Worm (Caenorhabditis elegans) whole organism, L1 larva: ENCODE results near the gene Y6G8.6.

ENCODE experiments used
- C16A3.4 ChIP-seq: fragments of 150-350 bp; optimal IDR thresholded peaks from 2 replicates; lab custom pipeline; 2014; ENCODE audit warnings: missing biosample characterization, missing genetic modification characterization
- C34B4.2 ChIP-seq: sonication (generic microtip); optimal IDR thresholded peaks from 2 replicates; lab custom pipeline; 2017; ENCODE audit warnings: mild to moderate bottlenecking, missing genetic modification characterization, missing compliant biosample characterization
- ama-1 ChIP-seq: fragments of 150-350 bp; optimal IDR thresholded peaks from 2 replicates; lab custom pipeline; 2014
- blmp-1 ChIP-seq: fragments of 150-350 bp; optimal IDR thresholded peaks from 2 replicates; lab custom pipeline; 2014; ENCODE audit warnings: missing biosample characterization, missing genetic modification characterization
- ceh-63 ChIP-seq: fragments of 200-800 bp; sonication (Bioruptor generic); optimal IDR thresholded peaks from 2 replicates; lab custom pipeline; 2018; ENCODE audit warnings: mild to moderate bottlenecking, missing genetic modification characterization, missing compliant biosample characterization
- ceh-88 ChIP-seq: fragments of 200-800 bp; sonication (Bioruptor generic); IDR thresholded peaks from 2 replicates; pipeline ENCODE4 v1.3.6; 2022; ENCODE audit warnings: missing genetic modification characterization, missing compliant biosample characterization
- efl-1 ChIP-seq, 4 experiments: fragments of 150-350 bp; optimal IDR thresholded peaks in 3 of 4; peaks in 1 of 4; 1 replicate in 1 of 4; 2 replicates in 3 of 4; lab custom pipeline; 2014; ENCODE audit warnings: missing biosample characterization in 2 of 4, missing genetic modification characterization in 2 of 4, missing genetic modification reagents in 2 of 4
- egl-13 ChIP-seq: sonication (generic microtip); optimal IDR thresholded peaks from 2 replicates; lab custom pipeline; 2016; ENCODE audit warnings: missing genotype, missing genetic modification reagents, missing genetic modification characterization, missing compliant biosample characterization
- elt-2 ChIP-seq: sonication (generic microtip); optimal IDR thresholded peaks from 2 replicates; lab custom pipeline; 2016; ENCODE audit warnings: missing genetic modification characterization, mild to moderate bottlenecking, inconsistent platforms, missing compliant biosample characterization, missing genetic modification reagents
- ets-5 ChIP-seq: fragments of 200-800 bp; sonication (Bioruptor generic); IDR thresholded peaks from 2 replicates; pipeline ENCODE4 v1.3.6; 2022; ENCODE audit warnings: missing genetic modification characterization, missing compliant biosample characterization
- fkh-10 ChIP-seq: sonication (generic microtip); optimal IDR thresholded peaks from 2 replicates; lab custom pipeline; 2017; ENCODE audit warnings: missing biosample characterization, missing genetic modification reagents, missing genetic modification characterization
- fkh-4 ChIP-seq: sonication (generic microtip); optimal IDR thresholded peaks from 2 replicates; lab custom pipeline; 2016; ENCODE audit warnings: missing compliant biosample characterization, missing genetic modification characterization, borderline replicate concordance
- fos-1 ChIP-seq: fragments of 150-350 bp; optimal IDR thresholded peaks from 2 replicates; lab custom pipeline; 2014; ENCODE audit warnings: missing biosample characterization, missing genetic modification characterization
- hlh-4 ChIP-seq: sonication (generic microtip); optimal IDR thresholded peaks from 2 replicates; lab custom pipeline; 2016; ENCODE audit warnings: mild to moderate bottlenecking, missing genetic modification characterization, missing compliant biosample characterization
- hpl-2 ChIP-seq: fragments of 150-350 bp; optimal IDR thresholded peaks from 2 replicates; lab custom pipeline; 2014; ENCODE audit warnings: missing biosample characterization, missing genetic modification reagents, missing genetic modification characterization
- irx-1 ChIP-seq: sonication (generic microtip); optimal IDR thresholded peaks from 2 replicates; lab custom pipeline; 2016; ENCODE audit warnings: missing genetic modification characterization, missing compliant biosample characterization
- isw-1 ChIP-seq: fragments of 200-800 bp; sonication (Bioruptor generic); IDR thresholded peaks from 2 replicates; pipeline ENCODE4 v1.3.6; 2022; ENCODE audit warnings: missing genetic modification characterization, missing compliant biosample characterization
- jun-1 ChIP-seq: fragments of 150-350 bp; optimal IDR thresholded peaks from 2 replicates; lab custom pipeline; 2014; ENCODE audit warnings: missing biosample characterization, missing genetic modification reagents, missing genetic modification characterization
- lin-35 ChIP-seq, 2 experiments: fragments of 150-350 bp; optimal IDR thresholded peaks; 2 replicates each; lab custom pipeline; 2014; ENCODE audit warnings: missing biosample characterization in 2 of 2, missing genetic modification characterization in 2 of 2, missing genetic modification reagents in 2 of 2
- lin-39 ChIP-seq: fragments of 150-350 bp; optimal IDR thresholded peaks from 2 replicates; lab custom pipeline; 2014; ENCODE audit warnings: missing biosample characterization, missing genetic modification reagents, missing genetic modification characterization
- lir-3 ChIP-seq: sonication (generic microtip); optimal IDR thresholded peaks from 2 replicates; lab custom pipeline; 2016; ENCODE audit warnings: mild to moderate bottlenecking, missing genetic modification characterization, moderate library complexity, missing compliant biosample characterization; ENCODE audit not compliant: poor library complexity
- mab-9 ChIP-seq: fragments of 200-800 bp; sonication (Bioruptor generic); IDR thresholded peaks from 2 replicates; pipeline ENCODE4 v1.3.6; 2022; ENCODE audit warnings: missing genetic modification reagents, missing genetic modification characterization, missing compliant biosample characterization
- mdl-1 ChIP-seq, 2 experiments: fragments of 150-350 bp; optimal IDR thresholded peaks; 2 replicates each; lab custom pipeline; 2014 to 2017; ENCODE audit warnings: missing biosample characterization in 2 of 2, missing genetic modification characterization in 2 of 2, inconsistent platforms in 1 of 2
- mef-2 ChIP-seq: fragments of 150-350 bp; optimal IDR thresholded peaks from 2 replicates; lab custom pipeline; 2014; ENCODE audit warnings: missing biosample characterization, missing genetic modification characterization
- mep-1 ChIP-seq: fragments of 150-350 bp; optimal IDR thresholded peaks from 2 replicates; lab custom pipeline; 2014; ENCODE audit warnings: missing biosample characterization, missing genetic modification characterization
- nhr-12 ChIP-seq: sonication (generic microtip); optimal IDR thresholded peaks from 2 replicates; lab custom pipeline; 2017; ENCODE audit warnings: missing biosample characterization, missing genetic modification characterization
- nhr-19 ChIP-seq: fragments of 200-800 bp; sonication (Bioruptor generic); conservative IDR thresholded peaks from 2 replicates; pipeline ENCODE4 v1.3.6; 2022; ENCODE audit warnings: missing genetic modification characterization, missing compliant biosample characterization
- nhr-20 ChIP-seq: sonication (generic microtip); optimal IDR thresholded peaks from 2 replicates; lab custom pipeline; 2016; ENCODE audit warnings: mild to moderate bottlenecking, missing genetic modification characterization, missing compliant biosample characterization
- nhr-47 ChIP-seq: sonication (generic microtip); optimal IDR thresholded peaks from 2 replicates; lab custom pipeline; 2016; ENCODE audit warnings: mild to moderate bottlenecking, missing genetic modification characterization, moderate library complexity, missing compliant biosample characterization
- nhr-71 ChIP-seq: sonication (generic microtip); optimal IDR thresholded peaks from 2 replicates; lab custom pipeline; 2016; ENCODE audit warnings: mild to moderate bottlenecking, missing genetic modification characterization, moderate library complexity, missing compliant biosample characterization
- nhr-76 ChIP-seq: sonication (generic microtip); optimal IDR thresholded peaks from 2 replicates; lab custom pipeline; 2017; ENCODE audit warnings: missing biosample characterization, missing genetic modification characterization
- nhr-84 ChIP-seq: sonication (generic microtip); optimal IDR thresholded peaks from 2 replicates; lab custom pipeline; 2017; ENCODE audit warnings: missing biosample characterization, missing genetic modification characterization
- nhr-85 ChIP-seq: sonication (generic microtip); peaks from one replicate; lab custom pipeline; 2016; ENCODE audit warnings: missing genetic modification characterization, inconsistent platforms, missing compliant biosample characterization
- nhr-90 ChIP-seq: sonication (generic microtip); optimal IDR thresholded peaks from 2 replicates; lab custom pipeline; 2016; ENCODE audit warnings: mild to moderate bottlenecking, missing genetic modification characterization, missing compliant biosample characterization; ENCODE audit not compliant: poor library complexity
- pax-3 ChIP-seq: fragments of 200-800 bp; sonication (Bioruptor generic); optimal IDR thresholded peaks from 2 replicates; lab custom pipeline; 2018; ENCODE audit warnings: mild to moderate bottlenecking, missing genetic modification characterization, moderate library complexity, missing compliant biosample characterization
- pqm-1 ChIP-seq: sonication (generic microtip); optimal IDR thresholded peaks from 3 replicates; lab custom pipeline; 2017; ENCODE audit warnings: missing biosample characterization, missing genetic modification characterization
- skn-1 ChIP-seq: fragments of 150-350 bp; optimal IDR thresholded peaks from 2 replicates; lab custom pipeline; 2014; ENCODE audit warnings: missing biosample characterization, missing genetic modification characterization
- snpc-4 ChIP-seq: fragments of 150-350 bp; optimal IDR thresholded peaks from 2 replicates; lab custom pipeline; 2014; ENCODE audit warnings: missing biosample characterization, missing genetic modification characterization
- snu-23 ChIP-seq: sonication (generic microtip); optimal IDR thresholded peaks from 2 replicates; lab custom pipeline; 2016; ENCODE audit warnings: missing genetic modification characterization, missing compliant biosample characterization
- unc-130 ChIP-seq: fragments of 150-350 bp; optimal IDR thresholded peaks from 2 replicates; lab custom pipeline; 2017; ENCODE audit warnings: missing biosample characterization, missing genetic modification characterization, inconsistent platforms
- unc-62 ChIP-seq: fragments of 150-350 bp; optimal IDR thresholded peaks from 2 replicates; lab custom pipeline; 2014; ENCODE audit warnings: missing biosample characterization, missing genetic modification reagents, missing genetic modification characterization
- unc-98 ChIP-seq: fragments of 200-800 bp; sonication (Bioruptor generic); IDR thresholded peaks from 2 replicates; pipeline ENCODE4 v1.3.6; 2022; ENCODE audit warnings: missing genetic modification characterization, missing compliant biosample characterization
- vab-15 ChIP-seq: sonication (generic microtip); optimal IDR thresholded peaks from 2 replicates; lab custom pipeline; 2017; ENCODE audit warnings: missing genotype, mild to moderate bottlenecking, missing genetic modification characterization, missing compliant biosample characterization
- zip-4 ChIP-seq: fragments of 200-800 bp; sonication (Bioruptor generic); optimal IDR thresholded peaks from 2 replicates; lab custom pipeline; 2018; ENCODE audit warnings: mild to moderate bottlenecking, missing genetic modification characterization, moderate library complexity, missing compliant biosample characterization
- ztf-11 ChIP-seq, 2 experiments: sonication (generic microtip); optimal IDR thresholded peaks; 2 replicates each; lab custom pipeline; 2016 to 2017; ENCODE audit warnings: missing genetic modification characterization in 2 of 2, missing biosample characterization in 1 of 2, missing compliant biosample characterization in 1 of 2

Gene Y6G8.6

DNA sequence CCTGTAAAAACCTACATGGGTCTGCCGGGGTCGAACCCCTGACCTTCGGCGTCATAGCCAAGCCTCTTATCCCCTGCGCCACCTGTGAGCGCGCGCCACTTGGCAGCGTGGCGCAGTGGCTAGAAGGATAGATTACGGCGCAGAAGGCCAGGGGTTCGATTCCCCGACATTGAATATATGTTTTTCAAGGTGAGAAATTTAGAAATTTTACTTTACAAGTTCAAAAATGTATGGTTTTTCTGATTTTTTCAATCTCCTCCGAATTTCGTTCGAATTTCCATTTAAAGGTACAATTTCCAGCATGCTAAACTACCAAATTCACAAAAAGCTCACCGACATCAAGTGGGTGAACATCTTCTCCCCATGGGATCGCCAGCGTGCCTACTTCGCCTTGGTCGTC lies 43.3 kb upstream of the Y6G8.6 start, which contains the start of gene dgat-2:
Gene dgat-2 (plus strand): TSS at position 301 of the 400 bp plus-strand sequence.
- TF ChIP-seq elt-2 (tag; lab: Kevin White, UChicago) (no peak), unc-62 (GFP tag; lab: Kevin White, UChicago) (no peak), unc-130 (no peak), ets-5 (GFP tag; lab: Robert Waterston, UW) (no peak), nhr-84 (tag; lab: Kevin White, UChicago) (no peak), fkh-4 (tag; lab: Kevin White, UChicago) (no peak), mep-1 (tag; lab: Kevin White, UChicago) (no peak), efl-1 (optimal IDR thresholded peaks at IDR 0.05; lab: Kevin White, UChicago) (no peak), efl-1 (GFP tag; optimal IDR thresholded peaks at IDR 0.05 in 1 of 2; lab: Kevin White, UChicago) (no peak), ceh-88 (GFP tag; lab: Robert Waterston, UW) (no peak), fos-1 (no peak), vab-15 (no peak), blmp-1 (tag; lab: Kevin White, UChicago) (no peak), ztf-11 (tag; optimal IDR thresholded peaks at IDR 0.05; lab: Kevin White, UChicago) (no peak), C34B4.2 (tag; lab: Kevin White, UChicago) (no peak), lir-3 (no peak), egl-13 (tag; lab: Kevin White, UChicago) (no peak), nhr-71 (tag; lab: Kevin White, UChicago) (no peak)

DNA sequence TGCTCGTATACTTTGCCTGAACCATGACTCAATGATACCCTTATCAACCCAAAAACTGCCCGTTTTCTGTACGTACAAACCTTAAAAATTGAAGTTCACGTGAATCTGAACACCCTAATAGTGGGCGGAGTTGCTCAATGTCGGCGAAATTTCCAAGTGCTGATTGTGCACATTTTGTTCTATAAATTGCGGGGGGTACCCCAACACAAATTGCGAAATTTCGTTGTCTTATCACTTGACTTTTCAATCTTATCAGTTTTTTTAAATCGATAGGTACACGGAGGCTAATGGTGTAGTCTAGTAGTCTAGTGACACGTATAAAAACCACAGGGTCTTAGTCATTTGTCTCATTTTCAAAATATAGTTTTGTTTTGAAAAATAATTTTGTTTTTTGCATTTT lies 42.5 kb upstream of the Y6G8.6 start, which contains the start of gene fbxa-108:
Gene fbxa-108 (minus strand): TSS at position 158 of the 400 bp plus-strand sequence.
- TF ChIP-seq nhr-76 (tag; lab: Kevin White, UChicago) (no peak), lir-3 (no peak), ceh-63 (GFP tag; lab: Kevin White, UChicago) (no peak), lin-35 (GFP tag; optimal IDR thresholded peaks at IDR 0.05; lab: Kevin White, UChicago) (peak in 1 of 2 experiments; percentile 40), isw-1 (no peak), nhr-90 (tag; lab: Kevin White, UChicago) (peak; percentile 65), unc-130 (no peak), ztf-11 (tag; optimal IDR thresholded peaks at IDR 0.05; lab: Kevin White, UChicago) (no peak), jun-1 (peak; percentile 24), hpl-2 (peak; percentile 28), pqm-1 (tag; lab: Kevin White, UChicago) (peak; percentile 94), lin-39 (no peak), mdl-1 (tag; optimal IDR thresholded peaks at IDR 0.05; lab: Kevin White, UChicago) (peak in 1 of 2 experiments; percentile 52), zip-4 (GFP tag; lab: Kevin White, UChicago) (peak; percentile 20), elt-2 (tag; lab: Kevin White, UChicago) (peak; percentile 99), nhr-20 (tag; lab: Kevin White, UChicago) (peak; percentile 64), unc-98 (GFP tag; lab: Robert Waterston, UW) (no peak), irx-1 (tag; lab: Kevin White, UChicago) (no peak), nhr-19 (GFP tag; lab: Robert Waterston, UW) (peak; percentile 36), mab-9 (no peak)
- TF ChIP-seq, all 84 proteins: peak for 10

DNA sequence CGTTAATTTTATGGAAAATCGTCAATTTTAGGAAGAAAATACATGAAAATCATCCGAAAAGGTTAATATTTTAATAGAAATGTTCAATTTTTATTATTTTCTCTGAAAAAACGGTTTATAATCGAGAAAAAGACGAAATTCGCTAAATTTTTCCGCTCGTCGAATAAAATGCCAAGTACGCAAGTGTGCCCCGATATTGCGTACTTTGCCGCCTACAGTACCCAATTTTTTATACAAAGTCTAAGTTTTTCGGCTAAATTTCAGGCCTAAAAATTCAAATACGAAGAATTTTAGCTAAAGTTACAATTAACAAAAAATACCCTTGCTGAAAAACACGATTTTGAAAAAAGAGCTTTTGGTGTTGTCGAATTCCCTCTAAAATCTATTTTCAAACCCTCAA lies 42.1 kb upstream of the Y6G8.6 start:
- peak; percentile 5 for TF ChIP-seq nhr-85 (tag; lab: Kevin White, UChicago)
- no peak for TF ChIP-seq snpc-4 (tag; lab: Kevin White, UChicago)
- TF ChIP-seq, all 84 proteins: peak for 1

DNA sequence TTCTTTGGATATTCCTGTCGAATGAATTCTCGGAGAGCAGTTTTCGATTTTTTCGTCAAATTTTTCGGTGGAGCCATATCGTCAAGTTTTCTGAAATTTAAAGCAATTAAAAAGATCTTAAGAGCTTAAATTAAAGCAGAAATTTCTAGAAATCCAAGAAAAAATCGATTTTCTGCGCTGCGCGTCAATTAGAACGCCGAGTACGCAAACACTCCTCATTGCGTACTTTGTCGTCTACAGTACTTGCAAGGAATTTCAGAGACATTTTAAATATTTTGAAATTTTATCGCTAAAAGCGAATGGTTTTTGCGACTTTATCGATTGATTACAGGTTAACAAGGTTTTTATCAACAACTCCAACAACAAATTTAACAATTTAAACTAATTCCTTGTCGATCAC lies 38.5 kb upstream of the Y6G8.6 start:
- TF ChIP-seq C16A3.4 (no peak), efl-1 (optimal IDR thresholded peaks at IDR 0.05; lab: Kevin White, UChicago) (no peak), efl-1 (GFP tag; optimal IDR thresholded peaks at IDR 0.05 in 1 of 2; lab: Kevin White, UChicago) (no peak), pax-3 (tag; lab: Kevin White, UChicago) (no peak), snu-23 (no peak), mef-2 (tag; lab: Kevin White, UChicago) (no peak), unc-98 (GFP tag; lab: Robert Waterston, UW) (no peak), mdl-1 (tag; optimal IDR thresholded peaks at IDR 0.05; lab: Kevin White, UChicago) (no peak), nhr-47 (tag; lab: Kevin White, UChicago) (no peak), nhr-76 (tag; lab: Kevin White, UChicago) (no peak), nhr-12 (no peak), hlh-4 (tag; lab: Kevin White, UChicago) (no peak), fkh-10 (GFP tag; lab: Kevin White, UChicago) (no peak), blmp-1 (tag; lab: Kevin White, UChicago) (no peak), lir-3 (no peak), elt-2 (tag; lab: Kevin White, UChicago) (no peak), ama-1 (lab: Kevin White, UChicago) (no peak), skn-1 (tag; lab: Kevin White, UChicago) (no peak)
- TF ChIP-seq, all 84 proteins: peak for 0
